Fruit fly (Drosophila melanogaster): ENCODE results near the gene Msr-110.
A peak's percentile ranks its signal among the peaks of the same experiment; 100 is the strongest.

Gene Msr-110

DNA sequence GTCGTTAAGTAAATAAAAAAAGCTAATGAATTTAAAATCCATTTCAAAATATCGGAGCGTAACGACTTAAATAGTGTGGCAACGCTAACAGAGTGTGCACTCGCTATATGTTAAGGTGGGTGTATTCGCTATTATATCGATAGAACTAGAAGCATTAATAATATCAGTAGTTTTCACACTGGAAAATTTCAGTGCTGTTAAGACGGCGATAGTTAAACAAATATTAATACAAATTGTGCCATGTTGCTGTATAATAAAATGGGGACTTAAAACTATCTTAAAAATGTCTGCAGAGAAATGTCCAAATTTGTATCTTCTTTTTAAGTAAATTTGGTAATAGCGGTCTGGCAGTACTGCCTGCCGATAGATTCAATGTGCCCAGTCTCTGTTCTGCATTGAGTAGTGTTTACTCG, 6.2 kb upstream of the Msr-110 start (continued):
- TF ChIP-seq CG8388 (GFP tag; optimal IDR thresholded peaks at IDR 0.05) (no peak), tap (tag; optimal IDR thresholded peaks at IDR 0.05) (peak; percentile 51), Sry-β (GFP tag; optimal IDR thresholded peaks at IDR 0.05) (no peak), lab (GFP tag; optimal IDR thresholded peaks at IDR 0.05) (peak; percentile 89), CG11723 (GFP tag; optimal IDR thresholded peaks at IDR 0.05) (no peak), zen2 (GFP tag; IDR thresholded peaks at IDR 0.05; ENCODE audit: partially characterized antibody) (peak; percentile 73; the same call in 2 of the 3 replicates), CG9609 (GFP tag; optimal IDR thresholded peaks at IDR 0.05) (peak; percentile 89), phol (tag; optimal IDR thresholded peaks at IDR 0.05) (peak; percentile 90), eve (GFP tag; optimal IDR thresholded peaks at IDR 0.05) (no peak), Atf6 (GFP tag; IDR thresholded peaks at IDR 0.05) (peak; percentile 80), gem (tag; optimal IDR thresholded peaks at IDR 0.05) (peak; percentile 91), pan (optimal IDR thresholded peaks at IDR 0.05) (no peak), pan (GFP tag; optimal IDR thresholded peaks at IDR 0.05 in 1 of 2, IDR thresholded peaks at IDR 0.05 in 1 of 2) (peak in 1 of 2 experiments; percentile 91), ato (GFP tag; IDR thresholded peaks at IDR 0.05; ENCODE audit: partially characterized antibody) (peak; percentile 60; the same call in 1 of the 2 replicates), PHDP (tag; optimal IDR thresholded peaks at IDR 0.05) (no peak), CG18764 (GFP tag; optimal IDR thresholded peaks at IDR 0.05) (peak; percentile 78), Usf (GFP tag; optimal IDR thresholded peaks at IDR 0.05) (peak; percentile 19), CG9817 (tag; optimal IDR thresholded peaks at IDR 0.05) (peak; percentile 94), ATbp (GFP tag; optimal IDR thresholded peaks at IDR 0.05) (no peak), tll (GFP tag; optimal IDR thresholded peaks at IDR 0.05) (peak; percentile 36 to 74), CG12299 (tag; optimal IDR thresholded peaks at IDR 0.05) (peak; percentile 62), Ada2b (GFP tag; IDR thresholded peaks at IDR 0.05) (peak; percentile 86), CG14667 (GFP tag; IDR thresholded peaks at IDR 0.05) (peak; percentile 91), CG15601 (tag; optimal IDR thresholded peaks at IDR 0.05) (no peak), Adf1 (GFP tag; IDR thresholded peaks at IDR 0.05) (peak; percentile 42; the same call in 1 of the 2 replicates), CG34376 (GFP tag; optimal IDR thresholded peaks at IDR 0.05) (peak; percentile 25)

DNA sequence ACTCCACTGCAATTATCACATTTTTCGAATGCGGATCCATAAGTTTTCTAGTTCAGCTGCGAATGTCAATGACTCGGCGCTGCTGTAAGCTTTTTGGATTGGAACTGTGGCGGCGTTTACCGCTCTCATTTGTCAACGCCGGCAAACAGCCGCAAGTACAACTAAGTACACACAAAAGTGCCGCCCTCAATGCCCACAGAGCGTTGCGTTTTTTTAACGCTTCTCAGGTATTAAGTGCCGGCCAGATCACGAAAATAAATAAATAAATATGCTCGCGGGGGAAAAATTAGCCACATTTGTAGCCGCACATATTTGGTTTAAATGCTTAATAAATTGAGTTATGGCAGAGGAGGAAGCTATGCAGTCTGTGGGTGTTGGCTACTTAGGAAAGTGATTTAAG, 4.4 kb upstream of the Msr-110 start:
- TF ChIP-seq sqz (GFP tag; optimal IDR thresholded peaks at IDR 0.05) (peak; percentile 7), CG11247 (GFP tag; IDR thresholded peaks at IDR 0.05) (0 out of 2 replicates have a peak, but pooled peaks have one; percentile 23), otp (GFP tag; IDR thresholded peaks at IDR 0.05) (0 out of 3 replicates have a peak, but pooled peaks have one; percentile 55), CG14441 (GFP tag; IDR thresholded peaks at IDR 0.05) (0 out of 2 replicates have a peak, but pooled peaks have one; percentile 9), CG17328 (GFP tag; IDR thresholded peaks at IDR 0.05) (0 out of 2 replicates have a peak, but pooled peaks have one; percentile 25), ase (GFP tag; IDR thresholded peaks at IDR 0.05) (no peak), Med (GFP tag) (peak; percentile 74), sens (GFP tag) (peak; percentile 33), prd (optimal IDR thresholded peaks at IDR 0.05) (no peak), prd (GFP tag; IDR thresholded peaks at IDR 0.05) (0 out of 3 replicates have a peak, but pooled peaks have one; percentile 9), ci (GFP tag; IDR thresholded peaks at IDR 0.05) (no peak), CG34224 (GFP tag; IDR thresholded peaks at IDR 0.05; ENCODE audit: partially characterized antibody) (no peak)

- TF ChIP-seq cwo (GFP tag; optimal IDR thresholded peaks at IDR 0.05) (peak; percentile 51), CG30020 (tag; optimal IDR thresholded peaks at IDR 0.05) (no peak), CG34422 (GFP tag; IDR thresholded peaks at IDR 0.05) (0 out of 3 replicates have a peak, but pooled peaks have one; percentile 9), grau (tag; optimal IDR thresholded peaks at IDR 0.05) (peak; percentile 62), slbo (GFP tag; IDR thresholded peaks at IDR 0.05) (0 out of 2 replicates have a peak, but pooled peaks have one; percentile 12), otp (GFP tag; IDR thresholded peaks at IDR 0.05) (peak; percentile 61; the same call in 2 of the 3 replicates), ci (GFP tag; IDR thresholded peaks at IDR 0.05) (0 out of 3 replicates have a peak, but pooled peaks have one; percentile 23), CG6175 (GFP tag; IDR thresholded peaks at IDR 0.05) (0 out of 3 replicates have a peak, but pooled peaks have one; percentile 10), Scr (GFP tag; IDR thresholded peaks at IDR 0.05; ENCODE audit: partially characterized antibody) (no peak), CG1832 (GFP tag; optimal IDR thresholded peaks at IDR 0.05) (no peak), dpn (GFP tag; optimal IDR thresholded peaks at IDR 0.05) (no peak), Asciz (GFP tag; optimal IDR thresholded peaks at IDR 0.05) (no peak)
Measured at dm6 chr3L:5580490-5581116, 3.5 kb upstream of the Msr-110 start.
